Worm (Caenorhabditis elegans): ENCODE data around the gene hum-5.

hum-5 gene

ce11 chrIII:4012036-4012435, 24.6 kb downstream of the hum-5 start, which contains the start of gene C36E8.4:
Gene C36E8.4 (plus strand): TSS chrIII:4012336.
- no peak for TF ChIP-seq ceh-19 (GFP tag; optimal IDR thresholded peaks at IDR 0.05)

DNA sequence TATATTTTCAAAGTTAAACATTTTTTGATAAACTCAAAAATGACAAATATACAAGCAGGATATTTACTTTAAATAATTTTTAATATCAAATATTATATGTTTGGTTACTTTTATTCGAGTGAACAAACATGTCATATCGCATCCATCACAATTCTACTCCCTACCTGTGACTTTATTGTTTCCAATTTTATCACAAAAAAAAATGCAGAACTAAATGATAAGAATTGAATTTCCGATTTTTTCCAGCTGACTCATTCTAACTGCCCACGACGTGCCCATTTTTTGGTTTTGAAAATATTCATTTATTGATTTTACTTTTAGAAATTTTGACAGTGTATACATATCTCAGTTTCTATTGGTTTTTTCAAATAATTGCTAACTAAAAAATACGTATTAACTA, 25.7 kb downstream of the hum-5 start:
- no peak for TF ChIP-seq npax-4 (tag; optimal IDR thresholded peaks at IDR 0.05)
- TF ChIP-seq unc-3 (GFP tag; conservative IDR thresholded peaks at IDR 0.05), result no peak
- TF ChIP-seq unc-3 (tag; optimal IDR thresholded peaks at IDR 0.05), result no peak
- no peak for TF ChIP-seq ceh-19 (GFP tag; optimal IDR thresholded peaks at IDR 0.05)
- no peak for TF ChIP-seq elt-4 (tag; optimal IDR thresholded peaks at IDR 0.05)
- TF ChIP-seq fax-1 (tag; optimal IDR thresholded peaks at IDR 0.05), result no peak
- no peak for TF ChIP-seq hlh-8 (tag; optimal IDR thresholded peaks at IDR 0.05)
- TF ChIP-seq rnt-1 (tag; optimal IDR thresholded peaks at IDR 0.05), result no peak
- no peak for TF ChIP-seq K09A11.1 (tag; optimal IDR thresholded peaks at IDR 0.05; ENCODE audit: insufficient read depth)
- no peak for TF ChIP-seq hlh-30 (tag; optimal IDR thresholded peaks at IDR 0.05; ENCODE audit: insufficient read depth)
- TF ChIP-seq ets-4 (tag; optimal IDR thresholded peaks at IDR 0.05), result no peak

DNA sequence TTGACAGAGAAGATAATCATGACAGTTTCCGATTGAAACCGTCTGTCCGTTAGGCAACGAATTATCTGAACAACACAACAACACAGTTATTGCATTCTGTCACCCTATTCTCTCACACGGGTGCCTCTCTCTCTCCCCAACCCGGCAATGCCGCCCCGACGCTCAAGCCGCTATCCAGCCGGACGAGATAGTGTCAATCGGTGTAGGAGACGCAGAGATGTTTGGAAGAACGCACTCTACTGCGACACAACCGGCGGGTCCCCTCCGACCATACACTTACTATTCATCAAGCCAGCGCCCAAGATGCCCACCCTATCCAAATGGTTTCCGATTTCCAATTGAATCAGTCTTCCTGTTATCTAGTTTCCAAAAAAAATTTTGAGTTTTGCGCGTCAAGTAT, 26.5 kb downstream of the hum-5 start:
- TF ChIP-seq syd-9 (tag; optimal IDR thresholded peaks at IDR 0.05) (peak; percentile 4), odd-2 (tag; optimal IDR thresholded peaks at IDR 0.05) (no peak), fkh-6 (tag; optimal IDR thresholded peaks at IDR 0.05) (no peak), lin-11 (tag; optimal IDR thresholded peaks at IDR 0.05) (no peak), che-1 (tag; optimal IDR thresholded peaks at IDR 0.05) (no peak), fkh-10 (GFP tag; optimal IDR thresholded peaks at IDR 0.05) (no peak), tbx-7 (tag; optimal IDR thresholded peaks at IDR 0.05) (no peak), lim-6 (tag; optimal IDR thresholded peaks at IDR 0.05) (no peak), npax-4 (tag; optimal IDR thresholded peaks at IDR 0.05) (no peak), ceh-34 (tag; optimal IDR thresholded peaks at IDR 0.05) (peak; percentile 55), eyg-1 (tag; optimal IDR thresholded peaks at IDR 0.05) (no peak), unc-42 (tag; optimal IDR thresholded peaks at IDR 0.05) (peak; percentile 11), ceh-22 (tag; optimal IDR thresholded peaks at IDR 0.05) (no peak), tbx-2 (tag; optimal IDR thresholded peaks at IDR 0.05) (peak; percentile 69), Y22D7AL.16 (tag; optimal IDR thresholded peaks at IDR 0.05) (no peak), F13H6.1 (tag; optimal IDR thresholded peaks at IDR 0.05) (no peak), ceh-31 (tag; optimal IDR thresholded peaks at IDR 0.05) (peak; percentile 25), K02D7.2 (tag; optimal IDR thresholded peaks at IDR 0.05) (no peak), ceh-24 (tag; optimal IDR thresholded peaks at IDR 0.05) (no peak), ceh-9 (tag; optimal IDR thresholded peaks at IDR 0.05) (no peak), ttx-3 (tag; optimal IDR thresholded peaks at IDR 0.05) (no peak), elt-4 (tag; optimal IDR thresholded peaks at IDR 0.05) (no peak), C08G9.2 (tag; optimal IDR thresholded peaks at IDR 0.05) (peak; percentile 6), ceh-30 (tag; optimal IDR thresholded peaks at IDR 0.05) (no peak), ceh-14 (tag; optimal IDR thresholded peaks at IDR 0.05) (no peak), hlh-15 (tag; optimal IDR thresholded peaks at IDR 0.05) (no peak), C38D4.7 (GFP tag; optimal IDR thresholded peaks at IDR 0.05) (no peak), sdc-2 (tag; optimal IDR thresholded peaks at IDR 0.05) (no peak), dve-1 (tag; optimal IDR thresholded peaks at IDR 0.05) (no peak), dmd-4 (tag; optimal IDR thresholded peaks at IDR 0.05; ENCODE audit: borderline replicate concordance) (no peak), pat-9 (tag; optimal IDR thresholded peaks at IDR 0.05) (no peak), ztf-16 (tag; optimal IDR thresholded peaks at IDR 0.05) (no peak), unc-86 (tag; optimal IDR thresholded peaks at IDR 0.05) (no peak), madf-2 (tag; optimal IDR thresholded peaks at IDR 0.05) (no peak), mec-3 (tag; optimal IDR thresholded peaks at IDR 0.05; ENCODE audit: borderline replicate concordance) (no peak), unc-55 (GFP tag; optimal IDR thresholded peaks at IDR 0.05) (no peak), unc-3 (GFP tag; conservative IDR thresholded peaks at IDR 0.05) (no peak), unc-3 (tag; optimal IDR thresholded peaks at IDR 0.05) (no peak), hlh-6 (tag; optimal IDR thresholded peaks at IDR 0.05) (peak; percentile 68), pqm-1 (tag; optimal IDR thresholded peaks at IDR 0.05) (no peak), K09A11.1 (tag; optimal IDR thresholded peaks at IDR 0.05; ENCODE audit: insufficient read depth) (no peak), ama-1 (optimal IDR thresholded peaks at IDR 0.05) (no peak), ceh-18 (tag; optimal IDR thresholded peaks at IDR 0.05) (no peak), nfya-1 (tag; optimal IDR thresholded peaks at IDR 0.05) (peak; percentile 50)

Measured in whole organism, late embryonic.